Worm (Caenorhabditis elegans): ENCODE measurements around the gene Y48A6C.4.

DNA sequence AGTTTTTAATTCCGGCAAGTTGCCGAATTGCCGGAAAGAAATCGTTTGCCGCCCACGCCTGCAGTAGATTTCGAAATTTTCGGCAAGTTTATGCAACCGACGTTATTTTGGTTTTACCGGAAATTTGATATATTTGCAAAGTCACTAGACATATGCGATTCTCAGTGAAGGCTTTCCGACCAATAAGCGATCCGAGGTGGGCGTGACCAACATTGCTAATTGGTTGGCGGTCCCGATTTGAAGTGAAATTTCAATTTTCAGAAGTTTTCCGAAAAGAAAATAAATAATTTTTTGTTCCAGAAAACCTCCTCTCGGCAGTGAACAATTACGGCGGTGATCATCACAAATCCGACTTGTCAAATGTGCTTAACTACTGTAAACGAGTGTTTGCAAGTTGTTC, 38.3 kb downstream of the Y48A6C.4 start:
- TF ChIP-seq ZK546.5 (tag; optimal IDR thresholded peaks at IDR 0.05) (no peak), mdl-1 (tag; optimal IDR thresholded peaks at IDR 0.05) (no peak), ztf-4 (tag; optimal IDR thresholded peaks at IDR 0.05) (no peak), ama-1 (optimal IDR thresholded peaks at IDR 0.05) (no peak), lin-13 (GFP tag; optimal IDR thresholded peaks at IDR 0.05) (no peak), nhr-12 (tag; optimal IDR thresholded peaks at IDR 0.05) (no peak), fos-1 (tag; optimal IDR thresholded peaks at IDR 0.05) (no peak), unc-39 (tag; optimal IDR thresholded peaks at IDR 0.05) (no peak), ceh-82 (tag; optimal IDR thresholded peaks at IDR 0.05) (no peak)

All from whole organism, L2 larva.